Worm (Caenorhabditis elegans) whole organism, L2 larva: ENCODE measurements around the gene T03F6.4.

Experiments
- alr-1 ChIP-seq: fragments of 150-350 bp; optimal IDR thresholded peaks from 2 replicates; lab custom pipeline; 2014; ENCODE audit warnings: missing biosample characterization, missing genetic modification characterization
- dmd-4 ChIP-seq: sonication (generic microtip); optimal IDR thresholded peaks from 2 replicates; lab custom pipeline; 2017; ENCODE audit warnings: missing biosample characterization, missing genetic modification characterization
- gmeb-1 ChIP-seq: fragments of 150-350 bp; optimal IDR thresholded peaks from 2 replicates; lab custom pipeline; 2014; ENCODE audit warnings: missing biosample characterization, missing genetic modification characterization
- nhr-12 ChIP-seq: fragments of 150-350 bp; optimal IDR thresholded peaks from 2 replicates; lab custom pipeline; 2014; ENCODE audit warnings: missing biosample characterization, missing genetic modification characterization
- nhr-237 ChIP-seq: fragments of 150-350 bp; optimal IDR thresholded peaks from 2 replicates; lab custom pipeline; 2014; ENCODE audit warnings: missing biosample characterization, missing genetic modification characterization
- zag-1 ChIP-seq: fragments of 150-350 bp; optimal IDR thresholded peaks from 2 replicates; lab custom pipeline; 2014; ENCODE audit warnings: missing biosample characterization, missing genetic modification characterization

- TF ChIP-seq gmeb-1 (tag; lab: Kevin White, UChicago), result no peak
- TF ChIP-seq zag-1 (tag; lab: Kevin White, UChicago), result no peak
- TF ChIP-seq dmd-4 (tag; lab: Kevin White, UChicago), result no peak
- TF ChIP-seq nhr-237 (tag; lab: Kevin White, UChicago), result no peak
- TF ChIP-seq alr-1 (tag; lab: Kevin White, UChicago), result no peak
- no peak for TF ChIP-seq nhr-12 (tag; lab: Kevin White, UChicago)
Measured at ce11 chrIII:13411202-13411601, 25.3 kb downstream of the T03F6.4 start.
